Fruit fly (Drosophila melanogaster) whole organism, wandering third instar larva: ENCODE measurements around the gene CG11986.

Experiments
- Abd-B ChIP-seq: fragments of >200 bp; optimal IDR thresholded peaks from 2 replicates; lab custom pipeline; 2017; ENCODE audit warnings: missing biosample characterization, missing genetic modification characterization
- CrebA ChIP-seq: fragments of 200-800 bp; sonication (Bioruptor generic); optimal IDR thresholded peaks from 2 replicates; lab custom pipeline; 2016; ENCODE audit warnings: missing biosample characterization, mild to moderate bottlenecking, missing genetic modification characterization, borderline replicate concordance
- HLH106 ChIP-seq: fragments of 200-800 bp; optimal IDR thresholded peaks from 3 replicates; lab custom pipeline; 2019; ENCODE audit warnings: missing biosample characterization, mild to moderate bottlenecking, missing genetic modification characterization, moderate library complexity
- Hr83 ChIP-seq: fragments of 200-300 bp; sonication (Bioruptor generic); optimal IDR thresholded peaks from 2 replicates; lab custom pipeline; 2016; ENCODE audit warnings: missing biosample characterization, mild to moderate bottlenecking, missing genetic modification characterization, moderate library complexity; ENCODE audit not compliant: poor library complexity, severe bottlenecking
- OdsH ChIP-seq: fragments of 200-800 bp; sonication (Bioruptor generic); optimal IDR thresholded peaks from 2 replicates; lab custom pipeline; 2016; ENCODE audit warnings: missing biosample characterization, mild to moderate bottlenecking, missing genetic modification characterization
- Rel ChIP-seq, 2 experiments: fragments of 200-800 bp; sonication (Bioruptor generic) in 1 of 2; optimal IDR thresholded peaks; 2 replicates in 1 of 2; 3 replicates in 1 of 2; lab custom pipeline; 2016 to 2019; ENCODE audit warnings: mild to moderate bottlenecking in 2 of 2, missing biosample characterization in 2 of 2, missing genetic modification characterization in 2 of 2, moderate library complexity in 1 of 2
- br ChIP-seq: fragments of 200-800 bp; sonication (Bioruptor generic); optimal IDR thresholded peaks from 2 replicates; lab custom pipeline; 2016; ENCODE audit warnings: missing biosample characterization, missing genetic modification characterization
- fru ChIP-seq: fragments of 200-800 bp; sonication (Bioruptor generic); optimal IDR thresholded peaks from 3 replicates; lab custom pipeline; 2016; ENCODE audit warnings: missing biosample characterization, mild to moderate bottlenecking, missing genetic modification characterization
- pan ChIP-seq: fragments of >200 bp; optimal IDR thresholded peaks from 2 replicates; lab custom pipeline; 2017
- psq ChIP-seq: fragments of 200-800 bp; sonication (Bioruptor generic); optimal IDR thresholded peaks from 3 replicates; lab custom pipeline; 2017; ENCODE audit warnings: missing biosample characterization, mild to moderate bottlenecking, missing genetic modification characterization, moderate library complexity
- sage ChIP-seq: fragments of 200-800 bp; sonication (Bioruptor generic); optimal IDR thresholded peaks from 2 replicates; lab custom pipeline; 2016; ENCODE audit warnings: missing biosample characterization, mild to moderate bottlenecking, missing genetic modification characterization
- usp ChIP-seq: fragments of >200 bp; optimal IDR thresholded peaks from 2 replicates; lab custom pipeline; 2017; ENCODE audit warnings: missing biosample characterization, missing genetic modification characterization

- no peak for TF ChIP-seq pan
- TF ChIP-seq sage (GFP tag; lab: Kevin White, UChicago) = no peak
- TF ChIP-seq OdsH (GFP tag; lab: Kevin White, UChicago) = no peak
- TF ChIP-seq usp (GFP tag; lab: Kevin White, UChicago) = no peak
- no peak for TF ChIP-seq Abd-B
- TF ChIP-seq fru (GFP tag; lab: Kevin White, UChicago) = no peak
- no peak for TF ChIP-seq Rel (GFP tag; optimal IDR thresholded peaks at IDR 0.05; lab: Kevin White, UChicago)
- TF ChIP-seq Rel (tag; optimal IDR thresholded peaks at IDR 0.05; lab: Kevin White, UChicago) = no peak
- no peak for TF ChIP-seq psq (GFP tag; lab: Kevin White, UChicago)
- TF ChIP-seq Hr83 (GFP tag; lab: Kevin White, UChicago) = peak; percentile 51
- TF ChIP-seq HLH106 = no peak
- TF ChIP-seq CrebA (GFP tag; lab: Kevin White, UChicago) = no peak
- TF ChIP-seq br = no peak
These were observed 41.3 kb downstream of the CG11986 start for dm6 chr3R:9056409-9057031.
